Worm (Caenorhabditis elegans): ENCODE data around the gene F41C3.8.

DNA sequence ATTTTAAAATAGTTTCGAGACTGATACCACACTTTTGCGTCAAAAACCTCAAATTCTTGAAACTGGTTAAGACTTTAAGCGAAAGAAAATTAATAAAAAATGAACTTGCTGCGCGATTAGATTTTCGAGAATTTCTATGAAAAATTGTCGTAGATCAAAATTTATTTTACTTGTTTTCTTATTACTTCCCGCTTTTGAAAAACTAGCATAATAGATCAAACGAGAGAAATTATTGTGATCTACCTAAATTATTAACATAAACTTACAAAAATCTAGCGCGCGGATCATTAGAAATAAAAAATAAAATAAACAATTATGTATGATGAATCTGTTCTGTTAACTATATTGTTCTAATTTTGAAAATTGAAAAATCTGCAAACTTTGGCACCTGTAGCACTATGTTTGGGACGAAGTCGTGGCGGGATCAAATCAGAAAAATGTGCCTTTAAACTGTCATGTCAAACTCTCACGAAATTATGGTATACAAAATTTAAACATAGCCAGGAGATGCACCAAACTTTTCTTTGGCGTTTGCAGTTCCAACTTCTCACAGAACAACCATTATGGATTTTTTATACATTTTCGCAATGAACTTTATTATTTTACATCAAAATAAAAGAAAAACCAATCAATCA lies 11.0 kb downstream of the F41C3.8 start:
- TF ChIP-seq pqm-1 (tag; optimal IDR thresholded peaks at IDR 0.05) = no peak
- no peak for TF ChIP-seq fkh-8 (tag; optimal IDR thresholded peaks at IDR 0.05)
- TF ChIP-seq fkh-4 (tag; optimal IDR thresholded peaks at IDR 0.05; ENCODE audit: borderline replicate concordance) = no peak
- TF ChIP-seq ztf-11 (tag; optimal IDR thresholded peaks at IDR 0.05) = no peak
- TF ChIP-seq unc-98 (GFP tag; IDR thresholded peaks at IDR 0.05) = no peak
- TF ChIP-seq Y116A8C.19 (tag; optimal IDR thresholded peaks at IDR 0.05; ENCODE audit: borderline replicate concordance) = no peak
- TF ChIP-seq lsy-2 (tag; optimal IDR thresholded peaks at IDR 0.05) = no peak
